Worm (Caenorhabditis elegans) whole organism, L2 larva: ENCODE data around the gene atg-4.2.

ENCODE experiments used
- C34F6.9 ChIP-seq: fragments of 150-350 bp; optimal IDR thresholded peaks from 2 replicates; lab custom pipeline; 2014; ENCODE audit warnings: missing biosample characterization, missing genetic modification characterization
- F13H6.1 ChIP-seq: sonication (generic microtip); optimal IDR thresholded peaks from 2 replicates; lab custom pipeline; 2016; ENCODE audit warnings: missing genetic modification characterization, missing compliant biosample characterization
- R02D3.7 ChIP-seq: fragments of 150-350 bp; optimal IDR thresholded peaks from 2 replicates; lab custom pipeline; 2014; ENCODE audit warnings: missing biosample characterization, missing genetic modification characterization
- Y55F3AM.14 ChIP-seq: fragments of 200-800 bp; sonication (Bioruptor generic); optimal IDR thresholded peaks from 2 replicates; lab custom pipeline; 2018; ENCODE audit warnings: mild to moderate bottlenecking, missing genetic modification characterization, missing compliant biosample characterization
- alr-1 ChIP-seq: fragments of 150-350 bp; optimal IDR thresholded peaks from 2 replicates; lab custom pipeline; 2014; ENCODE audit warnings: missing biosample characterization, missing genetic modification characterization
- aly-2 ChIP-seq: fragments of 150-350 bp; optimal IDR thresholded peaks from 2 replicates; lab custom pipeline; 2014; ENCODE audit warnings: missing biosample characterization, missing genetic modification characterization
- ama-1 ChIP-seq: fragments of 150-350 bp; optimal IDR thresholded peaks from 2 replicates; lab custom pipeline; 2018; ENCODE audit warnings: inconsistent platforms
- ceh-16 ChIP-seq: fragments of 150-350 bp; optimal IDR thresholded peaks from 2 replicates; lab custom pipeline; 2014; ENCODE audit warnings: missing biosample characterization, missing genetic modification characterization
- ceh-82 ChIP-seq: fragments of 150-350 bp; optimal IDR thresholded peaks from 2 replicates; lab custom pipeline; 2014; ENCODE audit warnings: missing biosample characterization, missing genetic modification characterization
- crh-2 ChIP-seq: sonication (generic microtip); optimal IDR thresholded peaks from 2 replicates; lab custom pipeline; 2017; ENCODE audit warnings: missing biosample characterization, missing genetic modification characterization
- egl-27 ChIP-seq: sonication (generic microtip); optimal IDR thresholded peaks from 3 replicates; lab custom pipeline; 2017; ENCODE audit warnings: missing biosample characterization, missing genetic modification reagents, missing genetic modification characterization
- elt-1 ChIP-seq: fragments of 150-350 bp; optimal IDR thresholded peaks from 2 replicates; lab custom pipeline; 2014; ENCODE audit warnings: missing biosample characterization, missing genetic modification characterization
- elt-3 ChIP-seq: sonication (generic microtip); optimal IDR thresholded peaks from 2 replicates; lab custom pipeline; 2017; ENCODE audit warnings: missing biosample characterization, missing genetic modification characterization
- fos-1 ChIP-seq: fragments of 150-350 bp; optimal IDR thresholded peaks from 2 replicates; lab custom pipeline; 2014; ENCODE audit warnings: missing biosample characterization, missing genetic modification characterization
- gmeb-1 ChIP-seq: fragments of 150-350 bp; optimal IDR thresholded peaks from 2 replicates; lab custom pipeline; 2014; ENCODE audit warnings: missing biosample characterization, missing genetic modification characterization
- lin-13 ChIP-seq: fragments of 150-350 bp; optimal IDR thresholded peaks from 2 replicates; lab custom pipeline; 2014; ENCODE audit warnings: missing biosample characterization, missing genetic modification reagents, missing genetic modification characterization
- lin-39 ChIP-seq: fragments of 150-350 bp; optimal IDR thresholded peaks from 2 replicates; lab custom pipeline; 2014; ENCODE audit warnings: missing biosample characterization, missing genetic modification reagents, missing genetic modification characterization
- lsy-2 ChIP-seq, 2 experiments: fragments of 150-350 bp in 1 of 2; sonication (generic microtip) in 1 of 2; optimal IDR thresholded peaks; 2 replicates each; lab custom pipeline; 2014 to 2017; ENCODE audit warnings: missing biosample characterization in 2 of 2, missing genetic modification characterization in 2 of 2
- mab-5 ChIP-seq: fragments of 150-350 bp; optimal IDR thresholded peaks from 2 replicates; lab custom pipeline; 2014; ENCODE audit warnings: missing biosample characterization, missing genetic modification characterization
- mbf-1 ChIP-seq: sonication (generic microtip); optimal IDR thresholded peaks from 2 replicates; lab custom pipeline; 2017; ENCODE audit warnings: missing biosample characterization, missing genetic modification characterization
- mdl-1 ChIP-seq, 2 experiments: fragments of 150-350 bp in 1 of 2; sonication (generic microtip) in 1 of 2; optimal IDR thresholded peaks; 2 replicates each; lab custom pipeline; 2017; ENCODE audit warnings: missing biosample characterization in 2 of 2, missing genetic modification characterization in 2 of 2
- nhr-10 ChIP-seq: sonication (generic microtip); optimal IDR thresholded peaks from 2 replicates; lab custom pipeline; 2017; ENCODE audit warnings: missing biosample characterization, missing genetic modification characterization
- nhr-11 ChIP-seq: fragments of 150-350 bp; optimal IDR thresholded peaks from 2 replicates; lab custom pipeline; 2014; ENCODE audit warnings: missing biosample characterization, missing genetic modification characterization
- nhr-12 ChIP-seq: fragments of 150-350 bp; optimal IDR thresholded peaks from 2 replicates; lab custom pipeline; 2014; ENCODE audit warnings: missing biosample characterization, missing genetic modification characterization
- nhr-129 ChIP-seq: fragments of 150-350 bp; optimal IDR thresholded peaks from 2 replicates; lab custom pipeline; 2014; ENCODE audit warnings: missing biosample characterization, missing genetic modification characterization
- nhr-21 ChIP-seq: fragments of 150-350 bp; optimal IDR thresholded peaks from 2 replicates; lab custom pipeline; 2014; ENCODE audit warnings: missing biosample characterization, missing genetic modification characterization
- nhr-23 ChIP-seq: fragments of 150-350 bp; optimal IDR thresholded peaks from 2 replicates; lab custom pipeline; 2014; ENCODE audit warnings: missing biosample characterization, missing genetic modification reagents, missing genetic modification characterization
- nhr-237 ChIP-seq: fragments of 150-350 bp; optimal IDR thresholded peaks from 2 replicates; lab custom pipeline; 2014; ENCODE audit warnings: missing biosample characterization, missing genetic modification characterization
- nhr-25 ChIP-seq: fragments of 150-350 bp; sonication (generic microtip); optimal IDR thresholded peaks from 3 replicates; lab custom pipeline; 2014; ENCODE audit warnings: missing biosample characterization, missing genetic modification characterization
- nhr-6 ChIP-seq: fragments of 150-350 bp; optimal IDR thresholded peaks from 2 replicates; lab custom pipeline; 2014; ENCODE audit warnings: missing biosample characterization, missing genetic modification characterization
- peb-1 ChIP-seq: fragments of 150-350 bp; optimal IDR thresholded peaks from 2 replicates; lab custom pipeline; 2014; ENCODE audit warnings: missing biosample characterization, missing genetic modification characterization
- sem-4 ChIP-seq: fragments of 150-350 bp; optimal IDR thresholded peaks from 2 replicates; lab custom pipeline; 2014; ENCODE audit warnings: missing biosample characterization, missing genetic modification reagents, missing genetic modification characterization
- skn-1 ChIP-seq: sonication (generic microtip); optimal IDR thresholded peaks from 2 replicates; lab custom pipeline; 2017; ENCODE audit warnings: missing biosample characterization, missing genetic modification characterization
- sma-3 ChIP-seq: sonication (generic microtip); optimal IDR thresholded peaks from 2 replicates; lab custom pipeline; 2016; ENCODE audit warnings: missing genetic modification reagents, missing genetic modification characterization, missing compliant biosample characterization
- sma-9 ChIP-seq, 2 experiments: fragments of 150-350 bp in 1 of 2; sonication (generic microtip) in 1 of 2; optimal IDR thresholded peaks; 2 replicates each; lab custom pipeline; 2014 to 2016; ENCODE audit warnings: missing genetic modification characterization in 2 of 2, mild to moderate bottlenecking in 1 of 2, missing biosample characterization in 1 of 2, missing compliant biosample characterization in 1 of 2, missing genetic modification reagents in 1 of 2, moderate library complexity in 1 of 2
- snpc-4 ChIP-seq: fragments of 150-350 bp; optimal IDR thresholded peaks from 2 replicates; lab custom pipeline; 2014; ENCODE audit warnings: missing biosample characterization, missing genetic modification characterization
- unc-39 ChIP-seq: fragments of 150-350 bp; optimal IDR thresholded peaks from 2 replicates; lab custom pipeline; 2014; ENCODE audit warnings: missing biosample characterization, missing genetic modification characterization
- unc-55 ChIP-seq: fragments of 150-350 bp; sonication (generic microtip); optimal IDR thresholded peaks from 3 replicates; lab custom pipeline; 2014; ENCODE audit warnings: missing biosample characterization, missing genetic modification reagents, missing genetic modification characterization
- unc-62 ChIP-seq: fragments of 150-350 bp; optimal IDR thresholded peaks from 2 replicates; lab custom pipeline; 2014; ENCODE audit warnings: missing biosample characterization, missing genetic modification reagents, missing genetic modification characterization
- zag-1 ChIP-seq: fragments of 150-350 bp; optimal IDR thresholded peaks from 2 replicates; lab custom pipeline; 2014; ENCODE audit warnings: missing biosample characterization, missing genetic modification characterization
- ztf-1 ChIP-seq: fragments of 200-800 bp; sonication (Bioruptor generic); conservative IDR thresholded peaks from 2 replicates; pipeline ENCODE4 v1.3.6; 2022; ENCODE audit warnings: missing genetic modification characterization, missing compliant biosample characterization
- ztf-11 ChIP-seq: sonication (generic microtip); optimal IDR thresholded peaks from 2 replicates; lab custom pipeline; 2017; ENCODE audit warnings: missing biosample characterization, missing genetic modification characterization
- ztf-4 ChIP-seq: fragments of 150-350 bp; optimal IDR thresholded peaks from 2 replicates; lab custom pipeline; 2014; ENCODE audit warnings: missing biosample characterization, missing genetic modification characterization

Gene atg-4.2

ce11 chrIV:11693493-11693892 is 25.7 kb downstream of the atg-4.2 start, which contains the start of gene ZK792.12:
TSS of gene ZK792.12 (plus strand) at chrIV:11693793.
- TF ChIP-seq R02D3.7 (no peak), ztf-1 (GFP tag; lab: Robert Waterston, UW) (no peak), gmeb-1 (no peak), nhr-25 (tag; lab: Kevin White, UChicago) (no peak), unc-62 (GFP tag; lab: Kevin White, UChicago) (no peak), unc-55 (no peak), peb-1 (tag; lab: Kevin White, UChicago) (no peak), aly-2 (tag; lab: Kevin White, UChicago) (no peak), ama-1 (lab: Kevin White, UChicago) (no peak), alr-1 (tag; lab: Kevin White, UChicago) (no peak), nhr-21 (tag; lab: Kevin White, UChicago) (no peak), skn-1 (tag; lab: Kevin White, UChicago) (no peak), Y55F3AM.14 (GFP tag; lab: Kevin White, UChicago) (no peak), elt-3 (tag; lab: Kevin White, UChicago) (no peak), nhr-10 (tag; lab: Kevin White, UChicago) (no peak), sem-4 (no peak)

ce11 chrIV:11694143-11694542 is 26.3 kb downstream of the atg-4.2 start, which contains the start of gene ZK792.7:
TSS of gene ZK792.7 (plus strand) at chrIV:11694443.
- TF ChIP-seq egl-27 (tag; lab: Kevin White, UChicago), result no peak
- TF ChIP-seq peb-1 (tag; lab: Kevin White, UChicago), result no peak
- TF ChIP-seq R02D3.7, result no peak
- no peak for TF ChIP-seq zag-1 (tag; lab: Kevin White, UChicago)
- TF ChIP-seq ztf-1 (GFP tag; lab: Robert Waterston, UW), result no peak

ce11 chrIV:11695634-11696033 is 27.8 kb downstream of the atg-4.2 start:
- TF ChIP-seq nhr-12 (tag; lab: Kevin White, UChicago), result no peak
- no peak for TF ChIP-seq nhr-11 (tag; lab: Kevin White, UChicago)
- no peak for TF ChIP-seq aly-2 (tag; lab: Kevin White, UChicago)
- no peak for TF ChIP-seq ceh-16 (tag; lab: Kevin White, UChicago)
- TF ChIP-seq lin-39, result no peak
- TF ChIP-seq egl-27 (tag; lab: Kevin White, UChicago), result no peak
- no peak for TF ChIP-seq ceh-82 (tag; lab: Kevin White, UChicago)
- TF ChIP-seq ztf-4 (tag; lab: Kevin White, UChicago), result no peak
- TF ChIP-seq mab-5 (tag; lab: Kevin White, UChicago), result no peak
- TF ChIP-seq R02D3.7, result no peak
- TF ChIP-seq nhr-23 (tag; lab: Kevin White, UChicago), result no peak
- TF ChIP-seq C34F6.9, result no peak
- TF ChIP-seq, all 48 proteins: peak for 0

- no peak for TF ChIP-seq nhr-23 (tag; lab: Kevin White, UChicago)
- TF ChIP-seq unc-39 (tag; lab: Kevin White, UChicago), result no peak
- TF ChIP-seq ceh-16 (tag; lab: Kevin White, UChicago), result no peak
- no peak for TF ChIP-seq unc-55
- TF ChIP-seq F13H6.1, result no peak
- no peak for TF ChIP-seq peb-1 (tag; lab: Kevin White, UChicago)
- TF ChIP-seq alr-1 (tag; lab: Kevin White, UChicago), result no peak
- TF ChIP-seq skn-1 (tag; lab: Kevin White, UChicago), result no peak
- no peak for TF ChIP-seq lsy-2 (tag; optimal IDR thresholded peaks at IDR 0.05; lab: Kevin White, UChicago)
- TF ChIP-seq lin-13 (GFP tag; lab: Kevin White, UChicago), result no peak
Measured at ce11 chrIV:11697514-11697913, 29.7 kb downstream of the atg-4.2 start.

ce11 chrIV:11700100-11700499 is 32.3 kb downstream of the atg-4.2 start:
- TF ChIP-seq elt-1 (tag; lab: Kevin White, UChicago) (no peak), lin-13 (GFP tag; lab: Kevin White, UChicago) (no peak), fos-1 (peak; percentile 31), ama-1 (lab: Kevin White, UChicago) (no peak), sma-3 (GFP tag; lab: Kevin White, UChicago) (peak; percentile 24), elt-3 (tag; lab: Kevin White, UChicago) (no peak), ztf-11 (no peak), R02D3.7 (no peak), ceh-16 (tag; lab: Kevin White, UChicago) (peak; percentile 28), sma-9 (GFP tag; optimal IDR thresholded peaks at IDR 0.05; lab: Kevin White, UChicago) (peak; percentile 26), sma-9 (tag; optimal IDR thresholded peaks at IDR 0.05; lab: Kevin White, UChicago) (no peak), nhr-25 (tag; lab: Kevin White, UChicago) (peak; percentile 61), nhr-10 (tag; lab: Kevin White, UChicago) (no peak), mdl-1 (tag; optimal IDR thresholded peaks at IDR 0.05; lab: Kevin White, UChicago) (no peak), mbf-1 (tag; lab: Kevin White, UChicago) (no peak), snpc-4 (tag; lab: Kevin White, UChicago) (no peak), crh-2 (peak; percentile 35), nhr-6 (tag; lab: Kevin White, UChicago) (no peak), nhr-21 (tag; lab: Kevin White, UChicago) (peak; percentile 32), nhr-11 (tag; lab: Kevin White, UChicago) (no peak), egl-27 (tag; lab: Kevin White, UChicago) (peak; percentile 67), sem-4 (peak; percentile 13), unc-39 (tag; lab: Kevin White, UChicago) (no peak), nhr-129 (no peak), nhr-12 (tag; lab: Kevin White, UChicago) (no peak), C34F6.9 (no peak), F13H6.1 (no peak), nhr-237 (no peak), lsy-2 (tag; optimal IDR thresholded peaks at IDR 0.05; lab: Kevin White, UChicago) (no peak), ztf-4 (tag; lab: Kevin White, UChicago) (no peak)
